Worm (Caenorhabditis elegans) whole organism, L3 larva: ENCODE results near the gene F55C9.14.
"Not testable (repeated sequence)": the region's sequence is repeated elsewhere in the genome, so short reads cannot be mapped to it uniquely, and the experiment has no call there.

Source experiments
- R02D3.7 ChIP-seq: fragments of 150-350 bp; optimal IDR thresholded peaks from 2 replicates; lab custom pipeline; 2014; ENCODE audit warnings: missing biosample characterization, missing genetic modification characterization
- ZK546.5 ChIP-seq: sonication (generic microtip); optimal IDR thresholded peaks from 2 replicates; lab custom pipeline; 2017; ENCODE audit warnings: missing biosample characterization, missing genetic modification characterization
- aly-2 ChIP-seq: fragments of 150-350 bp; optimal IDR thresholded peaks from 2 replicates; lab custom pipeline; 2014; ENCODE audit warnings: missing biosample characterization, missing genetic modification characterization
- ceh-16 ChIP-seq: sonication (generic microtip); optimal IDR thresholded peaks from 2 replicates; lab custom pipeline; 2017; ENCODE audit warnings: missing biosample characterization, missing genetic modification characterization
- ceh-28 ChIP-seq: fragments of 150-350 bp; optimal IDR thresholded peaks from 2 replicates; lab custom pipeline; 2014; ENCODE audit warnings: missing biosample characterization, missing genetic modification reagents, missing genetic modification characterization
- ceh-82 ChIP-seq: fragments of 150-350 bp; optimal IDR thresholded peaks from 2 replicates; lab custom pipeline; 2014; ENCODE audit warnings: missing biosample characterization, missing genetic modification characterization
- ceh-9 ChIP-seq: sonication (generic microtip); optimal IDR thresholded peaks from 2 replicates; lab custom pipeline; 2018; ENCODE audit warnings: missing biosample characterization, missing genetic modification characterization
- daf-12 ChIP-seq: fragments of 150-350 bp; optimal IDR thresholded peaks from 2 replicates; lab custom pipeline; 2014; ENCODE audit warnings: missing biosample characterization, missing genetic modification reagents, missing genetic modification characterization
- egl-27 ChIP-seq: sonication (generic microtip); optimal IDR thresholded peaks from 4 replicates; lab custom pipeline; 2017; ENCODE audit warnings: missing biosample characterization, missing genetic modification reagents, missing genetic modification characterization
- egl-5 ChIP-seq: fragments of 150-350 bp; optimal IDR thresholded peaks from 2 replicates; lab custom pipeline; 2017; ENCODE audit warnings: missing biosample characterization, missing genetic modification reagents, missing genetic modification characterization, inconsistent platforms
- elt-1 ChIP-seq: fragments of 150-350 bp; optimal IDR thresholded peaks from 2 replicates; lab custom pipeline; 2014; ENCODE audit warnings: missing biosample characterization, missing genetic modification characterization
- elt-2 ChIP-seq: sonication (generic microtip); optimal IDR thresholded peaks from 2 replicates; lab custom pipeline; 2016; ENCODE audit warnings: missing genetic modification reagents, mild to moderate bottlenecking, missing genetic modification characterization, missing compliant biosample characterization
- elt-3 ChIP-seq, 3 experiments: fragments of 150-350 bp in 1 of 3; sonication (generic microtip) in 2 of 3; optimal IDR thresholded peaks; 2 replicates in 2 of 3; 4 replicates in 1 of 3; lab custom pipeline; 2014 to 2017; ENCODE audit warnings: missing biosample characterization in 3 of 3, missing genetic modification characterization in 3 of 3
- eor-1 ChIP-seq, 2 experiments: fragments of 150-350 bp; optimal IDR thresholded peaks; 2 replicates each; lab custom pipeline; 2014 to 2018; ENCODE audit warnings: missing biosample characterization in 2 of 2, missing genetic modification characterization in 2 of 2
- fkh-10 ChIP-seq: sonication (generic microtip); optimal IDR thresholded peaks from 2 replicates; lab custom pipeline; 2017; ENCODE audit warnings: missing biosample characterization, missing genetic modification reagents, missing genetic modification characterization
- fkh-2 ChIP-seq: fragments of 150-350 bp; optimal IDR thresholded peaks from 2 replicates; lab custom pipeline; 2014; ENCODE audit warnings: missing biosample characterization, missing genetic modification reagents, missing genetic modification characterization
- fos-1 ChIP-seq: fragments of 150-350 bp; optimal IDR thresholded peaks from 2 replicates; lab custom pipeline; 2014; ENCODE audit warnings: missing biosample characterization, missing genetic modification characterization
- hmg-11 ChIP-seq: sonication (generic microtip); optimal IDR thresholded peaks from 2 replicates; lab custom pipeline; 2016; ENCODE audit warnings: missing genetic modification characterization, missing compliant biosample characterization
- jun-1 ChIP-seq: fragments of 150-350 bp; optimal IDR thresholded peaks from 2 replicates; lab custom pipeline; 2014; ENCODE audit warnings: missing biosample characterization, missing genetic modification reagents, missing genetic modification characterization
- lin-15B ChIP-seq: fragments of 150-350 bp; optimal IDR thresholded peaks from 2 replicates; lab custom pipeline; 2014; ENCODE audit warnings: missing biosample characterization, missing genetic modification characterization
- lin-39 ChIP-seq: fragments of 150-350 bp; optimal IDR thresholded peaks from 2 replicates; lab custom pipeline; 2018; ENCODE audit warnings: missing biosample characterization, missing genetic modification reagents, missing genetic modification characterization
- lsy-12 ChIP-seq: sonication (generic microtip); optimal IDR thresholded peaks from 2 replicates; lab custom pipeline; 2016; ENCODE audit warnings: mild to moderate bottlenecking, missing genetic modification characterization, missing compliant biosample characterization
- mdl-1 ChIP-seq: fragments of 150-350 bp; optimal IDR thresholded peaks from 2 replicates; lab custom pipeline; 2014; ENCODE audit warnings: missing biosample characterization, missing genetic modification characterization
- nfya-1 ChIP-seq: sonication (generic microtip); optimal IDR thresholded peaks from 2 replicates; lab custom pipeline; 2017; ENCODE audit warnings: missing genetic modification characterization, mild to moderate bottlenecking, missing compliant biosample characterization, antibody characterized with exemption, moderate library complexity; ENCODE audit not compliant: insufficient read depth
- nhr-11 ChIP-seq: fragments of 150-350 bp; optimal IDR thresholded peaks from 2 replicates; lab custom pipeline; 2014; ENCODE audit warnings: missing biosample characterization, missing genetic modification characterization
- nhr-12 ChIP-seq: fragments of 150-350 bp; optimal IDR thresholded peaks from 2 replicates; lab custom pipeline; 2014; ENCODE audit warnings: missing biosample characterization, missing genetic modification characterization
- nhr-43 ChIP-seq: sonication (generic microtip); optimal IDR thresholded peaks from 2 replicates; lab custom pipeline; 2016; ENCODE audit warnings: mild to moderate bottlenecking, missing genetic modification characterization, missing compliant biosample characterization; ENCODE audit not compliant: poor library complexity, severe bottlenecking
- nhr-67 ChIP-seq: fragments of 150-350 bp; optimal IDR thresholded peaks from 2 replicates; lab custom pipeline; 2014; ENCODE audit warnings: missing biosample characterization, missing genetic modification characterization
- nhr-77 ChIP-seq: fragments of 150-350 bp; optimal IDR thresholded peaks from 2 replicates; lab custom pipeline; 2014; ENCODE audit warnings: missing biosample characterization, missing genetic modification characterization
- pqm-1 ChIP-seq: fragments of 150-350 bp; optimal IDR thresholded peaks from 2 replicates; lab custom pipeline; 2017; ENCODE audit warnings: missing biosample characterization, missing genetic modification characterization, inconsistent platforms
- snpc-4 ChIP-seq: fragments of 150-350 bp; optimal IDR thresholded peaks from 2 replicates; lab custom pipeline; 2014; ENCODE audit warnings: missing biosample characterization, missing genetic modification characterization
- tbx-2 ChIP-seq: sonication (generic microtip); optimal IDR thresholded peaks from 2 replicates; lab custom pipeline; 2016; ENCODE audit warnings: mild to moderate bottlenecking, missing genetic modification characterization, missing compliant biosample characterization
- unc-39 ChIP-seq: sonication (generic microtip); optimal IDR thresholded peaks from 4 replicates; lab custom pipeline; 2017; ENCODE audit warnings: missing biosample characterization, missing genetic modification characterization
- zag-1 ChIP-seq: fragments of 150-350 bp; optimal IDR thresholded peaks from 2 replicates; lab custom pipeline; 2014; ENCODE audit warnings: missing biosample characterization, missing genetic modification characterization
- ztf-11 ChIP-seq: fragments of 150-350 bp; optimal IDR thresholded peaks from 2 replicates; lab custom pipeline; 2014; ENCODE audit warnings: missing biosample characterization, missing genetic modification characterization
- ztf-4 ChIP-seq: fragments of 150-350 bp; optimal IDR thresholded peaks from 2 replicates; lab custom pipeline; 2014; ENCODE audit warnings: missing biosample characterization, missing genetic modification characterization

F55C9.14 gene

ce11 chrV:19264148-19264547, 35.2 kb upstream of the F55C9.14 start, which contains the start of gene F21D9.1:
TSS of gene F21D9.1 (plus strand) at chrV:19264448.
- not testable (repeated sequence) for TF ChIP-seq ceh-9 (tag; lab: Kevin White, UChicago); elt-3 (tag; optimal IDR thresholded peaks at IDR 0.05; lab: Kevin White, UChicago); nfya-1 (tag; lab: Kevin White, UChicago)

DNA sequence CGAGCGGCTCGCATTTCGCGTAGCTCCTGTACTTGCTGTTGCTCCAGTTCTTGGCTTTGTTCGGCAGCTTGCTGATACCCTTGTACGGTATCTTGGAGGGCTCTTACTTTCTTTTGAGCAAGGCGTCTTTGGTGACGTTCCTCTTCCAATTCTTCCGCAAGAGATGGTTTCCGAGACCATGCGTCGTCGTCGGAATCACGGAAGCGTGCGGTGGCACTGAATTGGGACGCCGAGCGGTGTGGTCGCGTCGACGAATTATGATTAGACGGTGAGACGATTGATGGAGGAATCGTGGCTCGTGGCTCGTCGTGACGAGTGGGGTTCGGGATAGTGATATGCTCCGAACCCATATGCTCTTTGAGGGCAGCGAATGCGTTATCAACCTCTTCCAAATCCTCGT, 23.0 kb upstream of the F55C9.14 start:
- no peak for TF ChIP-seq ztf-11 (tag; lab: Kevin White, UChicago)
- no peak for TF ChIP-seq unc-39
- TF ChIP-seq tbx-2 (tag; lab: Kevin White, UChicago) = no peak
- no peak for TF ChIP-seq hmg-11 (tag; lab: Kevin White, UChicago)

- TF ChIP-seq ztf-11 (tag; lab: Kevin White, UChicago) (no peak), nhr-11 (tag; lab: Kevin White, UChicago) (no peak), jun-1 (tag; lab: Kevin White, UChicago) (no peak), nhr-43 (no peak), egl-5 (tag; lab: Kevin White, UChicago) (no peak), aly-2 (no peak), pqm-1 (tag; lab: Kevin White, UChicago) (no peak), R02D3.7 (tag; lab: Kevin White, UChicago) (no peak), unc-39 (no peak), ceh-82 (no peak), nfya-1 (tag; lab: Kevin White, UChicago) (no peak), hmg-11 (tag; lab: Kevin White, UChicago) (no peak), zag-1 (tag; lab: Kevin White, UChicago) (no peak), elt-2 (tag; lab: Kevin White, UChicago) (no peak)
Observed at ce11 chrV:19278488-19278887, 20.9 kb upstream of the F55C9.14 start.

ce11 chrV:19279888-19280287, 19.5 kb upstream of the F55C9.14 start, which contains the start of gene F21D9.8:
TSS of gene F21D9.8 (minus strand) at chrV:19279988.
- TF ChIP-seq nhr-67 (tag; lab: Kevin White, UChicago) = no peak
- no peak for TF ChIP-seq snpc-4 (tag; lab: Kevin White, UChicago)
- TF ChIP-seq lin-15B (tag; lab: Kevin White, UChicago) = no peak
- TF ChIP-seq ZK546.5 = no peak
- no peak for TF ChIP-seq fos-1 (tag; lab: Kevin White, UChicago)
- no peak for TF ChIP-seq tbx-2 (tag; lab: Kevin White, UChicago)
- no peak for TF ChIP-seq elt-1
- TF ChIP-seq ceh-82 = no peak
- no peak for TF ChIP-seq nhr-43
- TF ChIP-seq ceh-28 (tag; lab: Kevin White, UChicago) = no peak
- no peak for TF ChIP-seq nhr-77 (tag; lab: Kevin White, UChicago)
- TF ChIP-seq lin-39 (tag; lab: Kevin White, UChicago) = no peak
- no peak for TF ChIP-seq lsy-12 (tag; lab: Kevin White, UChicago)
- TF ChIP-seq nfya-1 (tag; lab: Kevin White, UChicago) = no peak
- TF ChIP-seq ceh-16 (tag; lab: Kevin White, UChicago) = no peak
- no peak for TF ChIP-seq fkh-2

DNA sequence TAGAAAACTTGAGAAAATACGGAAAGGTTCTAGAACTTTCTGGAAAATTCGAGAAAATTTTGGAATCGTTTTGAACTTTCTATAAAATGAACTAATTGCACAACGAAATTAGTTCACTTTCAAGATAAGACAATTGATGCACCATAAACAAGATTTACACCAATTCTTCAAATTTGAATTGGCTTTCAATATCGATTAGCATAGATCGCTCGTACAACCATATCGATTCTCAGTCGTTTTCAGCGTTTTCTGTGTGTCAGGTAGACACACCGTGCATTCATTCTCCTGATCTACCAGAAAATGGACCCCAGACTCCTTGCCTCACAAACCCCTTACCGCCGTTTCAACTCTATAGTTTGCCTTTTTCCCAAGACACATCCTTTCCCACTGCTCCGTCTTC, 17.0 kb upstream of the F55C9.14 start, which contains the start of gene fbxb-117:
Gene fbxb-117 (plus strand): TSS at position 301 of the 400 bp plus-strand sequence.
- TF ChIP-seq nhr-12 (tag; lab: Kevin White, UChicago) (no peak), nhr-11 (tag; lab: Kevin White, UChicago) (no peak), eor-1 (tag; optimal IDR thresholded peaks at IDR 0.05; lab: Kevin White, UChicago) (no peak), ceh-28 (tag; lab: Kevin White, UChicago) (no peak), ceh-9 (tag; lab: Kevin White, UChicago) (no peak), daf-12 (no peak), fkh-10 (GFP tag; lab: Kevin White, UChicago) (no peak), egl-27 (no peak), lin-15B (tag; lab: Kevin White, UChicago) (no peak), mdl-1 (tag; lab: Kevin White, UChicago) (no peak), fkh-2 (no peak), ceh-16 (tag; lab: Kevin White, UChicago) (no peak), ztf-4 (tag; lab: Kevin White, UChicago) (no peak), hmg-11 (tag; lab: Kevin White, UChicago) (no peak)
